Worm (Caenorhabditis elegans) whole organism, L2 larva: ENCODE results near the gene Y69A2AR.22.

Source experiments
- F13H6.1 ChIP-seq: sonication (generic microtip); optimal IDR thresholded peaks from 2 replicates; lab custom pipeline; 2016; ENCODE audit warnings: missing genetic modification characterization, missing compliant biosample characterization
- aly-2 ChIP-seq: fragments of 150-350 bp; optimal IDR thresholded peaks from 2 replicates; lab custom pipeline; 2014; ENCODE audit warnings: missing biosample characterization, missing genetic modification characterization
- ama-1 ChIP-seq: fragments of 150-350 bp; optimal IDR thresholded peaks from 2 replicates; lab custom pipeline; 2018; ENCODE audit warnings: inconsistent platforms
- blmp-1 ChIP-seq: sonication (generic microtip); optimal IDR thresholded peaks from 2 replicates; lab custom pipeline; 2017; ENCODE audit warnings: missing genetic modification characterization, mild to moderate bottlenecking, missing compliant biosample characterization, antibody characterized with exemption, moderate library complexity; ENCODE audit not compliant: insufficient read depth
- ceh-82 ChIP-seq: fragments of 150-350 bp; optimal IDR thresholded peaks from 2 replicates; lab custom pipeline; 2014; ENCODE audit warnings: missing biosample characterization, missing genetic modification characterization
- lin-11 ChIP-seq: fragments of 150-350 bp; sonication (generic microtip); optimal IDR thresholded peaks from 2 replicates; lab custom pipeline; 2014; ENCODE audit warnings: missing biosample characterization, missing genetic modification characterization, inconsistent platforms, mixed read lengths
- lin-13 ChIP-seq: fragments of 150-350 bp; optimal IDR thresholded peaks from 2 replicates; lab custom pipeline; 2014; ENCODE audit warnings: missing biosample characterization, missing genetic modification reagents, missing genetic modification characterization
- lin-39 ChIP-seq: fragments of 150-350 bp; optimal IDR thresholded peaks from 2 replicates; lab custom pipeline; 2014; ENCODE audit warnings: missing biosample characterization, missing genetic modification reagents, missing genetic modification characterization
- nhr-10 ChIP-seq: sonication (generic microtip); optimal IDR thresholded peaks from 2 replicates; lab custom pipeline; 2017; ENCODE audit warnings: missing biosample characterization, missing genetic modification characterization
- nhr-11 ChIP-seq: fragments of 150-350 bp; optimal IDR thresholded peaks from 2 replicates; lab custom pipeline; 2014; ENCODE audit warnings: missing biosample characterization, missing genetic modification characterization
- nhr-237 ChIP-seq: fragments of 150-350 bp; optimal IDR thresholded peaks from 2 replicates; lab custom pipeline; 2014; ENCODE audit warnings: missing biosample characterization, missing genetic modification characterization
- nhr-77 ChIP-seq: fragments of 150-350 bp; optimal IDR thresholded peaks from 2 replicates; lab custom pipeline; 2014; ENCODE audit warnings: missing biosample characterization, missing genetic modification characterization
- unc-55 ChIP-seq: fragments of 150-350 bp; sonication (generic microtip); optimal IDR thresholded peaks from 3 replicates; lab custom pipeline; 2014; ENCODE audit warnings: missing biosample characterization, missing genetic modification reagents, missing genetic modification characterization
- unc-62 ChIP-seq: fragments of 150-350 bp; optimal IDR thresholded peaks from 2 replicates; lab custom pipeline; 2014; ENCODE audit warnings: missing biosample characterization, missing genetic modification reagents, missing genetic modification characterization

- TF ChIP-seq unc-62 (GFP tag; lab: Kevin White, UChicago) (no peak), lin-13 (GFP tag; lab: Kevin White, UChicago) (no peak), nhr-77 (no peak), blmp-1 (tag; lab: Kevin White, UChicago) (no peak), ama-1 (lab: Kevin White, UChicago) (no peak), ceh-82 (tag; lab: Kevin White, UChicago) (no peak), F13H6.1 (tag; lab: Kevin White, UChicago) (no peak), lin-39 (tag; lab: Kevin White, UChicago) (no peak), unc-55 (GFP tag; lab: Kevin White, UChicago) (no peak), nhr-237 (tag; lab: Kevin White, UChicago) (no peak), aly-2 (tag; lab: Kevin White, UChicago) (no peak), lin-11 (tag; lab: Kevin White, UChicago) (no peak), nhr-11 (tag; lab: Kevin White, UChicago) (no peak), nhr-10 (tag; lab: Kevin White, UChicago) (no peak)
Measured at ce11 chrIV:2530285-2530684, 22.6 kb upstream of the Y69A2AR.22 start.
